Worm (Caenorhabditis elegans): ENCODE measurements around the gene zig-5.

Gene zig-5

DNA sequence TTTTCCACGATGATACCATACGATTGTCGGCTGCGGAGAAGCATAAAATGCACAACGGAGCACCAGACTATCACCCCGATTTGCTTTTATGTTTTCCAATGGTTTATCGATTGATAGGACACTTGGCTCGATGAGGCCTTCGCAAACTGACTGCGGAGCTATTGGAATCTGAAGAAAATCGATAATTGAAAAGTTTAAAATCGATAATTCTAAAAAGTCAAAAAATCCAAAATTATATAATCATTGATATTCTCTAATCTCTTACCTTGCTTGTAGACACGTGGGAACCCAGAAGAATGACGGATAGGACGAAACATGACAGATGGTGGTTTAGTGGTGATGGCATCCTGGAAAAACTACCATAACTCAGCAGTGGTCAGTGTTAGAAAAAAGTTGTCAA lies at the start of gene zig-5:
zig-5 (minus strand) TSS at position 349 of the 400 bp plus-strand sequence.
- no peak for TF ChIP-seq lin-13 (tag; optimal IDR thresholded peaks at IDR 0.05)
- TF ChIP-seq lin-32 (GFP tag; optimal IDR thresholded peaks at IDR 0.05): no peak
- no peak for TF ChIP-seq unc-39 (tag; optimal IDR thresholded peaks at IDR 0.05)
- no peak for TF ChIP-seq cnd-1 (tag; optimal IDR thresholded peaks at IDR 0.05)
- TF ChIP-seq zip-8 (tag; optimal IDR thresholded peaks at IDR 0.05): no peak
- TF ChIP-seq sptf-1 (tag; optimal IDR thresholded peaks at IDR 0.05): no peak
- TF ChIP-seq tbx-8 (GFP tag; optimal IDR thresholded peaks at IDR 0.05): no peak
- TF ChIP-seq flh-1 (GFP tag; optimal IDR thresholded peaks at IDR 0.05): no peak
- TF ChIP-seq M03D4.4 (tag; optimal IDR thresholded peaks at IDR 0.05): no peak
- no peak for TF ChIP-seq nhr-237 (tag; optimal IDR thresholded peaks at IDR 0.05)
- no peak for TF ChIP-seq nhr-12 (tag; optimal IDR thresholded peaks at IDR 0.05)
- TF ChIP-seq ceh-83 (GFP tag; optimal IDR thresholded peaks at IDR 0.05): no peak
- no peak for TF ChIP-seq pha-4 (tag; optimal IDR thresholded peaks at IDR 0.05)
- no peak for TF ChIP-seq lsy-2 (tag; optimal IDR thresholded peaks at IDR 0.05)
- no peak for TF ChIP-seq mab-5 (tag; optimal IDR thresholded peaks at IDR 0.05)
- no peak for TF ChIP-seq elt-1 (tag; optimal IDR thresholded peaks at IDR 0.05; ENCODE audit: borderline replicate concordance, insufficient read depth)
- no peak for TF ChIP-seq elt-3 (tag; optimal IDR thresholded peaks at IDR 0.05)
- no peak for TF ChIP-seq bed-3 (GFP tag; optimal IDR thresholded peaks at IDR 0.05)
- TF ChIP-seq ceh-43 (GFP tag; optimal IDR thresholded peaks at IDR 0.05): no peak
- TF ChIP-seq ztf-11 (tag; optimal IDR thresholded peaks at IDR 0.05): no peak

- TF ChIP-seq hlh-1 (tag; optimal IDR thresholded peaks at IDR 0.05): no peak
- no peak for TF ChIP-seq drap-1 (GFP tag; optimal IDR thresholded peaks at IDR 0.05)
- TF ChIP-seq ceh-83 (GFP tag; optimal IDR thresholded peaks at IDR 0.05): no peak
- no peak for TF ChIP-seq ham-2 (GFP tag; optimal IDR thresholded peaks at IDR 0.05)
- no peak for TF ChIP-seq tbx-8 (GFP tag; optimal IDR thresholded peaks at IDR 0.05)
- no peak for TF ChIP-seq nhr-28 (tag; optimal IDR thresholded peaks at IDR 0.05)
- no peak for TF ChIP-seq ztf-11 (tag; optimal IDR thresholded peaks at IDR 0.05)
Measured at ce11 chrIII:11002808-11003207, 49.5 kb upstream of the zig-5 start.

ce11 chrIII:10995156-10995555 lies 41.8 kb upstream of the zig-5 start, which contains the start of gene dmsr-5:
TSS of gene dmsr-5 (minus strand) at chrIII:10995256.
- TF ChIP-seq unc-120 (tag; optimal IDR thresholded peaks at IDR 0.05; ENCODE audit: poor library complexity, severe bottlenecking): no peak
- TF ChIP-seq nhr-2 (tag; optimal IDR thresholded peaks at IDR 0.05): no peak
- no peak for TF ChIP-seq sptf-1 (tag; optimal IDR thresholded peaks at IDR 0.05)
- no peak for TF ChIP-seq nhr-76 (tag; optimal IDR thresholded peaks at IDR 0.05)
- no peak for TF ChIP-seq sem-2 (GFP tag; optimal IDR thresholded peaks at IDR 0.05)
- no peak for TF ChIP-seq lsy-2 (tag; optimal IDR thresholded peaks at IDR 0.05)
- no peak for TF ChIP-seq unc-39 (tag; optimal IDR thresholded peaks at IDR 0.05)

ce11 chrIII:10994085-10994484 lies 40.8 kb upstream of the zig-5 start:
- peak; percentile 91 for TF ChIP-seq zip-8 (tag; optimal IDR thresholded peaks at IDR 0.05)
- TF ChIP-seq tbx-8 (GFP tag; optimal IDR thresholded peaks at IDR 0.05): no peak

ce11 chrIII:10989491-10990032 lies 36.3 kb upstream of the zig-5 start:
- TF ChIP-seq ceh-39 (tag; optimal IDR thresholded peaks at IDR 0.05) (peak; percentile 57), M03D4.4 (tag; optimal IDR thresholded peaks at IDR 0.05) (peak; percentile 95), lin-13 (tag; optimal IDR thresholded peaks at IDR 0.05) (peak; percentile 89), nhr-28 (tag; optimal IDR thresholded peaks at IDR 0.05) (peak; percentile 25), zip-8 (tag; optimal IDR thresholded peaks at IDR 0.05) (no peak), mep-1 (tag; optimal IDR thresholded peaks at IDR 0.05) (peak; percentile 91), nhr-12 (tag; optimal IDR thresholded peaks at IDR 0.05) (peak; percentile 16), mls-2 (tag; optimal IDR thresholded peaks at IDR 0.05) (peak; percentile 98), elt-1 (tag; optimal IDR thresholded peaks at IDR 0.05; ENCODE audit: borderline replicate concordance, insufficient read depth) (peak; percentile 4), unc-39 (tag; optimal IDR thresholded peaks at IDR 0.05) (no peak), blmp-1 (tag; optimal IDR thresholded peaks at IDR 0.05) (no peak), lsy-2 (tag; optimal IDR thresholded peaks at IDR 0.05) (peak; percentile 78), ham-2 (GFP tag; optimal IDR thresholded peaks at IDR 0.05) (peak; percentile 99), ces-1 (GFP tag; optimal IDR thresholded peaks at IDR 0.05) (peak; percentile 95), elt-3 (tag; optimal IDR thresholded peaks at IDR 0.05) (peak; percentile 86), nhr-76 (tag; optimal IDR thresholded peaks at IDR 0.05) (peak; percentile 47), drap-1 (GFP tag; optimal IDR thresholded peaks at IDR 0.05) (peak; percentile 99), ztf-11 (tag; optimal IDR thresholded peaks at IDR 0.05) (peak; percentile 79), nhr-237 (tag; optimal IDR thresholded peaks at IDR 0.05) (peak; percentile 93), mab-5 (tag; optimal IDR thresholded peaks at IDR 0.05) (peak; percentile 90), nhr-2 (tag; optimal IDR thresholded peaks at IDR 0.05) (peak; percentile 16), ceh-43 (GFP tag; optimal IDR thresholded peaks at IDR 0.05) (peak; percentile 90), unc-120 (tag; optimal IDR thresholded peaks at IDR 0.05; ENCODE audit: poor library complexity, severe bottlenecking) (peak; percentile 99), snpc-4 (tag; optimal IDR thresholded peaks at IDR 0.05) (no peak), pha-4 (tag; optimal IDR thresholded peaks at IDR 0.05) (peak; percentile 94), tbx-8 (GFP tag; optimal IDR thresholded peaks at IDR 0.05) (peak; percentile 95), lin-32 (GFP tag; optimal IDR thresholded peaks at IDR 0.05) (peak; percentile 93), ceh-83 (GFP tag; optimal IDR thresholded peaks at IDR 0.05) (peak; percentile 95), sptf-1 (tag; optimal IDR thresholded peaks at IDR 0.05) (peak; percentile 98), cnd-1 (tag; optimal IDR thresholded peaks at IDR 0.05) (peak; percentile 93), unc-62 (GFP tag; optimal IDR thresholded peaks at IDR 0.05) (peak; percentile 89), flh-1 (GFP tag; optimal IDR thresholded peaks at IDR 0.05) (peak; percentile 77), bed-3 (GFP tag; optimal IDR thresholded peaks at IDR 0.05) (peak; percentile 89), sem-2 (GFP tag; optimal IDR thresholded peaks at IDR 0.05) (peak; percentile 93), hlh-1 (tag; optimal IDR thresholded peaks at IDR 0.05) (peak; percentile 84)

Data from whole organism, mixed stage, embryonic.